Worm (Caenorhabditis elegans) whole organism, mixed stage, embryonic: Measurements from ENCODE around the gene K10D11.6.

Source experiments
- elt-1 ChIP-seq: sonication (generic microtip); optimal IDR thresholded peaks from 2 replicates; lab custom pipeline; 2017; ENCODE audit warnings: missing genetic modification characterization, mild to moderate bottlenecking, missing compliant biosample characterization, antibody characterized with exemption, moderate library complexity, borderline replicate concordance; ENCODE audit not compliant: insufficient read depth
- flh-1 ChIP-seq: fragments of 200-800 bp; sonication (Bioruptor generic); optimal IDR thresholded peaks from 2 replicates; lab custom pipeline; 2018; ENCODE audit warnings: mild to moderate bottlenecking, missing genetic modification characterization, moderate library complexity, missing compliant biosample characterization
- mep-1 ChIP-seq: fragments of 150-350 bp; optimal IDR thresholded peaks from 2 replicates; lab custom pipeline; 2017; ENCODE audit warnings: missing biosample characterization, missing genetic modification reagents, missing genetic modification characterization, inconsistent platforms
- ztf-11 ChIP-seq: fragments of 150-350 bp; optimal IDR thresholded peaks from 2 replicates; lab custom pipeline; 2014; ENCODE audit warnings: missing biosample characterization, missing genetic modification characterization

ce11 chrIV:12985961-12986360, 3.3 kb downstream of the K10D11.6 start, which contains the start of gene K10D11.3:
- no peak for TF ChIP-seq ztf-11 (tag; lab: Kevin White, UChicago)
- TF ChIP-seq flh-1 (GFP tag; lab: Kevin White, UChicago) = no peak
- no peak for TF ChIP-seq mep-1 (tag; lab: Kevin White, UChicago)
- TF ChIP-seq elt-1 (tag; lab: Kevin White, UChicago) = no peak
